Fruit fly (Drosophila melanogaster) whole organism, embryonic: ENCODE measurements around the gene CG31777.

Experiments used
- Adf1 ChIP-seq: fragments of 200-800 bp; sonication (Bioruptor generic); IDR thresholded peaks from 2 replicates; pipeline ENCODE4 v1.3.6; 2022; ENCODE audit warnings: missing biosample characterization, missing genetic modification characterization
- CG10366 ChIP-seq: fragments of 200-800 bp; sonication (Bioruptor generic); IDR thresholded peaks from 2 replicates; pipeline ENCODE4 v1.3.6; 2022; ENCODE audit warnings: missing biosample characterization, missing genetic modification characterization
- CG12155 ChIP-seq: fragments of 200-800 bp; sonication (Bioruptor generic); optimal IDR thresholded peaks from 3 replicates; lab custom pipeline; 2016; ENCODE audit warnings: missing biosample characterization, missing genetic modification characterization
- CG12391 ChIP-seq: fragments of 200-800 bp; sonication (Bioruptor generic); optimal IDR thresholded peaks from 3 replicates; lab custom pipeline; 2018; ENCODE audit warnings: missing biosample characterization, mild to moderate bottlenecking, missing genetic modification characterization, moderate library complexity
- CG13894 ChIP-seq: fragments of 200-800 bp; sonication (Bioruptor generic); optimal IDR thresholded peaks from 3 replicates; lab custom pipeline; 2018; ENCODE audit warnings: missing biosample characterization, mild to moderate bottlenecking, missing genetic modification characterization, moderate library complexity
- CG1602 ChIP-seq: fragments of 200-800 bp; sonication (Bioruptor generic); optimal IDR thresholded peaks from 3 replicates; lab custom pipeline; 2016; ENCODE audit warnings: missing biosample characterization, missing genetic modification characterization
- CG17328 ChIP-seq: fragments of 200-800 bp; sonication (Bioruptor generic); IDR thresholded peaks from 2 replicates; pipeline ENCODE4 v1.3.6; 2022; ENCODE audit warnings: missing biosample characterization, missing genetic modification characterization
- CG17361 ChIP-seq: fragments of 200-800 bp; sonication (Bioruptor generic); IDR thresholded peaks from 3 replicates; pipeline ENCODE4 v1.3.6; 2022; ENCODE audit warnings: missing biosample characterization, missing genetic modification characterization
- CG18476 ChIP-seq: fragments of 200-800 bp; sonication (Bioruptor generic); optimal IDR thresholded peaks from 2 replicates; lab custom pipeline; 2016; ENCODE audit warnings: missing biosample characterization, mild to moderate bottlenecking, missing genetic modification characterization
- CG18619 ChIP-seq: fragments of 200-800 bp; sonication (Bioruptor generic); optimal IDR thresholded peaks from 3 replicates; lab custom pipeline; 2017; ENCODE audit warnings: missing biosample characterization, mild to moderate bottlenecking, missing genetic modification characterization
- CG18764 ChIP-seq: fragments of 200-800 bp; sonication (Bioruptor generic); optimal IDR thresholded peaks from 3 replicates; lab custom pipeline; 2016; ENCODE audit warnings: missing biosample characterization, missing genetic modification characterization
- CG2889 ChIP-seq: fragments of 200-800 bp; sonication (Bioruptor generic); IDR thresholded peaks from 3 replicates; pipeline ENCODE4 v1.3.6; 2022; ENCODE audit warnings: missing biosample characterization, missing genetic modification characterization
- CG30020 ChIP-seq: fragments of 200-800 bp; optimal IDR thresholded peaks from 2 replicates; lab custom pipeline; 2019; ENCODE audit warnings: missing biosample characterization, mild to moderate bottlenecking, missing genetic modification characterization, moderate library complexity
- CG31388 ChIP-seq: fragments of 200-800 bp; sonication (Bioruptor generic); optimal IDR thresholded peaks from 2 replicates; lab custom pipeline; 2016; ENCODE audit warnings: missing biosample characterization, missing genetic modification characterization
- CG3163 ChIP-seq: fragments of 200-800 bp; sonication (Bioruptor generic); optimal IDR thresholded peaks from 3 replicates; lab custom pipeline; 2016; ENCODE audit warnings: missing biosample characterization, missing genetic modification characterization
- CG6689 ChIP-seq: fragments of 200-800 bp; sonication (Bioruptor generic); IDR thresholded peaks from 2 replicates; pipeline ENCODE4 v1.3.6; 2022; ENCODE audit warnings: missing biosample characterization, missing genetic modification characterization
- CG7556 ChIP-seq: fragments of 200-800 bp; sonication (Bioruptor generic); optimal IDR thresholded peaks from 2 replicates; lab custom pipeline; 2017; ENCODE audit warnings: missing biosample characterization, mild to moderate bottlenecking, missing genetic modification characterization
- CG7928 ChIP-seq: fragments of 200-800 bp; sonication (Bioruptor generic); optimal IDR thresholded peaks from 2 replicates; lab custom pipeline; 2017; ENCODE audit warnings: missing biosample characterization, mild to moderate bottlenecking, missing genetic modification characterization
- Deaf1 ChIP-seq: fragments of 200-800 bp; optimal IDR thresholded peaks from 3 replicates; lab custom pipeline; 2019; ENCODE audit warnings: missing biosample characterization, mild to moderate bottlenecking, missing genetic modification characterization, moderate library complexity
- Dip2 ChIP-seq: fragments of 200-800 bp; sonication (Bioruptor generic); IDR thresholded peaks from 2 replicates; pipeline ENCODE4 v1.3.6; 2022; ENCODE audit warnings: missing biosample characterization, missing genetic modification characterization
- Drgx ChIP-seq: fragments of 200-800 bp; sonication (Bioruptor generic); IDR thresholded peaks from 2 replicates; pipeline ENCODE4 v1.3.6; 2022; ENCODE audit warnings: missing biosample characterization, missing genetic modification characterization
- Med ChIP-seq: fragments of 200-800 bp; sonication (Bioruptor generic); peaks from one replicate; lab custom pipeline; 2016; ENCODE audit warnings: missing biosample characterization, missing genetic modification characterization, mild to moderate bottlenecking, inconsistent platforms, moderate library complexity
- Mes4 ChIP-seq: fragments of 200-800 bp; sonication (Bioruptor generic); optimal IDR thresholded peaks from 2 replicates; lab custom pipeline; 2016; ENCODE audit warnings: missing biosample characterization, missing genetic modification characterization
- Optix ChIP-seq: fragments of 200-800 bp; sonication (Bioruptor generic); IDR thresholded peaks from 3 replicates; pipeline ENCODE4 v1.3.6; 2022; ENCODE audit warnings: missing biosample characterization, missing genetic modification characterization
- Scr ChIP-seq: fragments of 200-800 bp; sonication (Bioruptor generic); IDR thresholded peaks from 2 replicates; pipeline ENCODE4 v1.3.6; 2022; ENCODE audit warnings: missing biosample characterization, missing genetic modification characterization; ENCODE audit not compliant: partially characterized antibody
- Vsx1 ChIP-seq: fragments of 200-800 bp; sonication (Bioruptor generic); optimal IDR thresholded peaks from 2 replicates; lab custom pipeline; 2017; ENCODE audit warnings: missing biosample characterization, mild to moderate bottlenecking, missing genetic modification characterization, missing genetic modification reagents
- Xrp1 ChIP-seq: fragments of 200-800 bp; sonication (Bioruptor generic); IDR thresholded peaks from 2 replicates; pipeline ENCODE4 v1.3.6; 2022; ENCODE audit warnings: missing biosample characterization, missing genetic modification characterization
- cad ChIP-seq: fragments of >200 bp; optimal IDR thresholded peaks from 2 replicates; lab custom pipeline; 2017; ENCODE audit warnings: missing biosample characterization, missing genetic modification characterization
- cas ChIP-seq: fragments of 200-800 bp; sonication (Bioruptor generic); IDR thresholded peaks from 2 replicates; pipeline ENCODE4 v1.3.6; 2022; ENCODE audit warnings: missing biosample characterization, missing genetic modification characterization
- caup ChIP-seq: fragments of 200-800 bp; sonication (Bioruptor generic); optimal IDR thresholded peaks from 3 replicates; lab custom pipeline; 2017; ENCODE audit warnings: missing biosample characterization, mild to moderate bottlenecking, missing genetic modification characterization, moderate library complexity; ENCODE audit not compliant: severe bottlenecking
- croc ChIP-seq: fragments of 200-800 bp; sonication (Bioruptor generic); conservative IDR thresholded peaks from 3 replicates; pipeline ENCODE4 v1.3.6; 2022; ENCODE audit warnings: missing biosample characterization, missing genetic modification characterization
- cwo ChIP-seq: fragments of 200-800 bp; sonication (Bioruptor generic); optimal IDR thresholded peaks from 3 replicates; lab custom pipeline; 2017; ENCODE audit warnings: missing biosample characterization, missing genetic modification characterization, mild to moderate bottlenecking, moderate library complexity, missing genetic modification reagents
- dmrt99B ChIP-seq: fragments of 200-800 bp; sonication (Bioruptor generic); optimal IDR thresholded peaks from 2 replicates; lab custom pipeline; 2018; ENCODE audit warnings: missing biosample characterization, mild to moderate bottlenecking, missing genetic modification characterization, moderate library complexity
- exex ChIP-seq: fragments of 200-800 bp; sonication (Bioruptor generic); optimal IDR thresholded peaks from 4 replicates; lab custom pipeline; 2018; ENCODE audit warnings: missing biosample characterization, mild to moderate bottlenecking, missing genetic modification characterization, moderate library complexity
- grau ChIP-seq: fragments of 200-800 bp; optimal IDR thresholded peaks from 3 replicates; lab custom pipeline; 2019; ENCODE audit warnings: missing biosample characterization, mild to moderate bottlenecking, missing genetic modification characterization, moderate library complexity
- ind ChIP-seq: fragments of 200-800 bp; sonication (Bioruptor generic); optimal IDR thresholded peaks from 3 replicates; lab custom pipeline; 2016; ENCODE audit warnings: missing biosample characterization, missing genetic modification characterization
- lab ChIP-seq: fragments of 200-800 bp; sonication (Bioruptor generic); optimal IDR thresholded peaks from 3 replicates; lab custom pipeline; 2017; ENCODE audit warnings: missing biosample characterization, missing genetic modification characterization, mild to moderate bottlenecking, moderate library complexity, missing genetic modification reagents
- nerfin-1 ChIP-seq: fragments of 200-800 bp; sonication (Bioruptor generic); optimal IDR thresholded peaks from 3 replicates; lab custom pipeline; 2019; ENCODE audit warnings: missing biosample characterization, mild to moderate bottlenecking, missing genetic modification characterization, moderate library complexity
- org-1 ChIP-seq: fragments of 200-800 bp; sonication (Bioruptor generic); optimal IDR thresholded peaks from 2 replicates; lab custom pipeline; 2017; ENCODE audit warnings: missing biosample characterization, missing genetic modification characterization
- pzg ChIP-seq: fragments of 200-800 bp; sonication (Bioruptor generic); optimal IDR thresholded peaks from 3 replicates; lab custom pipeline; 2018; ENCODE audit warnings: missing biosample characterization, mild to moderate bottlenecking, missing genetic modification characterization, moderate library complexity
- ranshi ChIP-seq: fragments of 200-800 bp; sonication (Bioruptor generic); IDR thresholded peaks from 2 replicates; pipeline ENCODE4 v1.3.6; 2022; ENCODE audit warnings: missing biosample characterization, missing genetic modification characterization
- sc ChIP-seq, 3 experiments: fragments of >200 bp in 2 of 3; fragments of 200-800 bp in 1 of 3; sonication (Bioruptor generic) in 1 of 3; optimal IDR thresholded peaks; 2 replicates in 2 of 3; 3 replicates in 1 of 3; lab custom pipeline; 2017; ENCODE audit warnings: mild to moderate bottlenecking in 1 of 3, missing biosample characterization in 1 of 3, missing genetic modification characterization in 1 of 3, missing genetic modification reagents in 1 of 3
- sob ChIP-seq: fragments of 200-800 bp; sonication (Bioruptor generic); IDR thresholded peaks from 2 replicates; pipeline ENCODE4 v1.3.6; 2022; ENCODE audit warnings: missing biosample characterization, missing genetic modification characterization
- stc ChIP-seq: fragments of 200-800 bp; sonication (Bioruptor generic); IDR thresholded peaks from 2 replicates; pipeline ENCODE4 v1.3.6; 2022; ENCODE audit warnings: missing biosample characterization, missing genetic modification characterization
- tgo ChIP-seq: fragments of 200-800 bp; sonication (Bioruptor generic); IDR thresholded peaks from 3 replicates; pipeline ENCODE4 v1.3.6; 2022; ENCODE audit warnings: missing biosample characterization, missing genetic modification characterization
- vnd ChIP-seq: fragments of 200-800 bp; sonication (Bioruptor generic); IDR thresholded peaks from 3 replicates; pipeline ENCODE4 v1.3.6; 2022; ENCODE audit warnings: missing biosample characterization, missing genetic modification characterization; ENCODE audit not compliant: partially characterized antibody
- vvl ChIP-seq: fragments of 200-800 bp; sonication (Bioruptor generic); IDR thresholded peaks from 2 replicates; pipeline ENCODE4 v1.3.6; 2022; ENCODE audit warnings: missing biosample characterization, missing genetic modification characterization

CG31777 gene

DNA sequence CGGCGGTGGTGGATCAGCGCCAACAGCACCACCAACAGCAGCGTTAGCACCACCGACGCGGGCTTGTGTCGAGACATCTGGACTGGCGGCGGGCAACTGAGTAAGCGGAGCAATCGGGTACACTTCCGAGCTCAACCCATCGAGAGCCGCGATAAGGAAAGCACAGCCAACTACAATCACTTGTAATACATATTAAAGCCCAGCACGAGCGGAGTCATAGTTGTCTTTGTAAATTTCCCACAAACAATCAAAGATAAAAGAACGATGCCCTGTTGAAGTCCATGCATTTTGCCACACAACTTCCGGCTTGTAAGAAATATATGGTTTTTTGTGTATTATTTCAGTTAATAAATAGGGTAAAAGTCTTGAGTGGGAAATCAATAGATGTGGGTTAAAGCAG lies at the start of gene CG31777:
CG31777 (minus strand) TSS at position 101 of the 400 bp plus-strand sequence.
- TF ChIP-seq vnd (GFP tag; lab: Robert Waterston, UW) (0 out of 3 replicates have a peak, but pooled peaks have one; percentile 8), nerfin-1 (no peak), CG13894 (no peak), CG3163 (GFP tag; lab: Kevin White, UChicago) (no peak), Vsx1 (GFP tag; lab: Kevin White, UChicago) (no peak), Deaf1 (peak; percentile 34)

DNA sequence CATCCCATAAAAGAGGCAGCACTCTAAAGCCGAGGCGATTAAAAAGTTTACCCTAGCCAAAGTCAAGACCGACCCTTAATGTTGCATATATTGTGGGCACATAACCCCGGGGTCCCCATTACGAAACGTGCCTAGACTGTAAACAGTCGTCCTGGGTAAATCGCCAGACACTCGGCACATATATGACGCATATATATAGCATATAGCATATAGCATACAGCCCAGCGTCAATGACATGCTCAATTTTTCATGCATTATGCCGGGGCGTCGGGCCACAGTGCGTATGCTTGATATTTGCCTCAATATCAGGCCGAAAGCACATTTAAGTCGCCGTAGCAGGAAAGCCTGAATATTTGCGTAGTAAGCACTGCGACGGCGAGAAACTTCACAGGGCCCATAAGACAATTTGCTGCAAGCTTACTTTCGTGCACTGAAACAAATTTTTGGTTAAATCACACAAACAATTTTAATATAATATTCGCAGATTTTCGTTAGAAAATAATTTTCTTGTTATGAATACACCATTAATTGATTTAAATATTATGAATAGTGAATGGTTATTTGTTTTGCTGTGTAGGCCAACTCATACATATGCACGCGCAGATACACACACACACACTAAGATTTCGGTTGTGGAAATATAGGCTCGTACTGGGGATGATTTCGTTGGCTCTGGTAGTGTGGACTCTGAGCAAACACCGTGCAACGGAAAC lies 48.1 kb upstream of the CG31777 start:
- TF ChIP-seq grau (tag; lab: Kevin White, UChicago), result no peak
- TF ChIP-seq CG12155 (GFP tag; lab: Kevin White, UChicago), result no peak
- peak; percentile 67 for TF ChIP-seq sob
- TF ChIP-seq CG17328 (GFP tag; lab: Robert Waterston, UW), result peak; percentile 39; the same call in 1 of the 2 replicates
- TF ChIP-seq stc (GFP tag; lab: Robert Waterston, UW), result peak; percentile 43; the same call in 1 of the 2 replicates
- TF ChIP-seq CG7928 (GFP tag; lab: Kevin White, UChicago), result no peak
- peak; percentile 50 for TF ChIP-seq cwo (GFP tag; lab: Kevin White, UChicago)
- peak; percentile 42; the same call in 1 of the 2 replicates for TF ChIP-seq ranshi (GFP tag; lab: Robert Waterston, UW)
- TF ChIP-seq caup, result peak; percentile 38
- TF ChIP-seq Vsx1 (GFP tag; lab: Kevin White, UChicago), result no peak
- no peak for TF ChIP-seq Mes4 (GFP tag; lab: Kevin White, UChicago)
- peak; percentile 31 for TF ChIP-seq CG12391 (tag; lab: Kevin White, UChicago)
- TF ChIP-seq Adf1 (GFP tag; lab: Robert Waterston, UW), result peak; percentile 40; the same call in 1 of the 2 replicates
- TF ChIP-seq Dip2 (GFP tag; lab: Robert Waterston, UW), result no peak
- TF ChIP-seq lab (GFP tag; lab: Kevin White, UChicago), result peak; percentile 84
- peak; percentile 53 for TF ChIP-seq dmrt99B
- peak; percentile 68 for TF ChIP-seq CG7556 (GFP tag; lab: Kevin White, UChicago)
- no peak for TF ChIP-seq CG18476 (GFP tag; lab: Kevin White, UChicago)
- TF ChIP-seq croc, result no peak
- 0 out of 2 replicates have a peak, but pooled peaks have one; percentile 8 for TF ChIP-seq cas (GFP tag; lab: Robert Waterston, UW)
- no peak for TF ChIP-seq Drgx (GFP tag; lab: Robert Waterston, UW)
- TF ChIP-seq Optix (GFP tag; lab: Robert Waterston, UW), result no peak
- no peak for TF ChIP-seq CG18764
- TF ChIP-seq exex, result no peak
- TF ChIP-seq CG17361 (GFP tag; lab: Robert Waterston, UW), result no peak
- TF ChIP-seq CG31388, result no peak
- no peak for TF ChIP-seq CG1602
- TF ChIP-seq Xrp1 (GFP tag; lab: Robert Waterston, UW), result peak; percentile 42; the same call in 1 of the 2 replicates
- TF ChIP-seq tgo (GFP tag; lab: Robert Waterston, UW), result peak; percentile 52; the same call in 1 of the 3 replicates
- no peak for TF ChIP-seq CG18619 (GFP tag; lab: Kevin White, UChicago)
- no peak for TF ChIP-seq cad
- TF ChIP-seq CG30020 (tag; lab: Kevin White, UChicago), result no peak
- TF ChIP-seq Med (GFP tag; lab: Kevin White, UChicago), result peak; percentile 58
- TF ChIP-seq CG6689 (GFP tag; lab: Robert Waterston, UW), result peak; percentile 33; the same call in 1 of the 2 replicates
- no peak for TF ChIP-seq Scr (GFP tag; lab: Robert Waterston, UW)
- 0 out of 2 replicates have a peak, but pooled peaks have one; percentile 7 for TF ChIP-seq CG10366 (GFP tag; lab: Robert Waterston, UW)
- no peak for TF ChIP-seq vvl (GFP tag; lab: Robert Waterston, UW)
- no peak for TF ChIP-seq org-1 (GFP tag; lab: Kevin White, UChicago)
- no peak for TF ChIP-seq sc (optimal IDR thresholded peaks at IDR 0.05; lab: Kevin White, UChicago)
- no peak for TF ChIP-seq sc (GFP tag; optimal IDR thresholded peaks at IDR 0.05; lab: Kevin White, UChicago)
- no peak for TF ChIP-seq pzg
- 0 out of 3 replicates have a peak, but pooled peaks have one; percentile 28 for TF ChIP-seq CG2889 (GFP tag; lab: Robert Waterston, UW)
- peak; percentile 19 for TF ChIP-seq ind (GFP tag; lab: Kevin White, UChicago)
